Worm (Caenorhabditis elegans): ENCODE data around the gene C16C8.11.

Gene C16C8.11

ce11 chrII:3439244-3439698 lies 14.2 kb upstream of the C16C8.11 start:
- TF ChIP-seq T26A5.8 (tag; optimal IDR thresholded peaks at IDR 0.05) (peak; percentile 52), rpc-1 (optimal IDR thresholded peaks at IDR 0.05) (peak; percentile 90), rpc-1 (tag; optimal IDR thresholded peaks at IDR 0.05) (peak; percentile 87), T07F8.4 (tag; optimal IDR thresholded peaks at IDR 0.05) (peak; percentile 80), cebp-2 (GFP tag; IDR thresholded peaks at IDR 0.05) (0 out of 2 replicates have a peak, but pooled peaks have one; percentile 46), fkh-3 (tag; optimal IDR thresholded peaks at IDR 0.05) (no peak), athp-1 (tag; optimal IDR thresholded peaks at IDR 0.05) (peak; percentile 74), ceh-40 (GFP tag; IDR thresholded peaks at IDR 0.05) (peak; percentile 76; the same call in 1 of the 2 replicates), hmg-1.2 (GFP tag; IDR thresholded peaks at IDR 0.05) (peak; percentile 74), ztf-28 (GFP tag; IDR thresholded peaks at IDR 0.05) (no peak), ceh-100 (GFP tag; IDR thresholded peaks at IDR 0.05) (peak; percentile 57; the same call in 1 of the 2 replicates), F10E7.11 (tag; optimal IDR thresholded peaks at IDR 0.05) (peak; percentile 65), gei-17 (GFP tag; optimal IDR thresholded peaks at IDR 0.05) (peak; percentile 46), zfh-2 (GFP tag; conservative IDR thresholded peaks at IDR 0.05) (peak; percentile 92), hrde-1 (tag; optimal IDR thresholded peaks at IDR 0.05; ENCODE audit: borderline replicate concordance) (peak; percentile 51), snpc-4 (GFP tag; optimal IDR thresholded peaks at IDR 0.05) (peak; percentile 58), snpc-4 (tag; optimal IDR thresholded peaks at IDR 0.05) (peak in 3 of 4 experiments; percentile 47 to 66 (median 60)), madf-6 (GFP tag; IDR thresholded peaks at IDR 0.05) (peak; percentile 69), rcor-1 (GFP tag; IDR thresholded peaks at IDR 0.05) (peak; percentile 43; the same call in 1 of the 2 replicates), ztf-6 (GFP tag; IDR thresholded peaks at IDR 0.05) (no peak), chd-7 (tag; optimal IDR thresholded peaks at IDR 0.05) (peak; percentile 70), tlf-1 (GFP tag; optimal IDR thresholded peaks at IDR 0.05) (peak; percentile 27), ceh-58 (GFP tag; IDR thresholded peaks at IDR 0.05) (0 out of 2 replicates have a peak, but pooled peaks have one; percentile 54), Y53G8AR.9 (GFP tag; conservative IDR thresholded peaks at IDR 0.05) (peak; percentile 73; the same call in 1 of the 2 replicates), snpc-3.4 (tag; optimal IDR thresholded peaks at IDR 0.05) (peak; percentile 11), F37B4.10 (GFP tag; IDR thresholded peaks at IDR 0.05) (no peak), let-526 (GFP tag; IDR thresholded peaks at IDR 0.05) (peak; percentile 40; the same call in 1 of the 2 replicates), lsl-1 (GFP tag; optimal IDR thresholded peaks at IDR 0.05) (peak; percentile 65), lir-1 (GFP tag; conservative IDR thresholded peaks at IDR 0.05) (no peak), mcd-1 (GFP tag; IDR thresholded peaks at IDR 0.05) (peak; percentile 80), mxl-1 (tag; optimal IDR thresholded peaks at IDR 0.05) (peak; percentile 58), K12H6.12 (tag; optimal IDR thresholded peaks at IDR 0.05) (peak; percentile 44), lin-26 (GFP tag; IDR thresholded peaks at IDR 0.05) (peak; percentile 96), sdz-38 (tag; optimal IDR thresholded peaks at IDR 0.05) (no peak), Y95B8A.8 (GFP tag; IDR thresholded peaks at IDR 0.05) (no peak), tbp1 (GFP tag; optimal IDR thresholded peaks at IDR 0.05) (peak; percentile 97), aptf-2 (GFP tag; conservative IDR thresholded peaks at IDR 0.05) (peak; percentile 43; the same call in 1 of the 2 replicates), ceh-27 (GFP tag; optimal IDR thresholded peaks at IDR 0.05) (peak; percentile 48), nhr-120 (GFP tag; IDR thresholded peaks at IDR 0.05) (0 out of 2 replicates have a peak, but pooled peaks have one; percentile 79), lin-35 (GFP tag; optimal IDR thresholded peaks at IDR 0.05) (peak in 1 of 3 experiments; percentile 39), lsy-27 (tag; optimal IDR thresholded peaks at IDR 0.05; ENCODE audit: borderline replicate concordance, insufficient read depth) (no peak), nhr-80 (tag; optimal IDR thresholded peaks at IDR 0.05) (peak; percentile 79), F22D6.2 (tag; optimal IDR thresholded peaks at IDR 0.05) (no peak), Y53F4B.3 (GFP tag; IDR thresholded peaks at IDR 0.05) (no peak), ZK185.1 (tag; optimal IDR thresholded peaks at IDR 0.05; ENCODE audit: poor library complexity, severe bottlenecking) (no peak), ztf-22 (GFP tag; optimal IDR thresholded peaks at IDR 0.05) (no peak), F55B11.4 (tag; optimal IDR thresholded peaks at IDR 0.05; ENCODE audit: borderline replicate concordance, insufficient read depth) (no peak), lag-1 (GFP tag; IDR thresholded peaks at IDR 0.05) (no peak)
